Fruit fly (Drosophila melanogaster) whole organism, pupa: Measurements from ENCODE around the gene CG12531.
A peak's percentile ranks its signal among the peaks of the same experiment; 100 is the strongest.

Source experiments
- CG15710 ChIP-seq: fragments of 200-800 bp; sonication (Bioruptor generic); optimal IDR thresholded peaks from 2 replicates; lab custom pipeline; 2018; ENCODE audit warnings: missing biosample characterization, mild to moderate bottlenecking, missing genetic modification characterization, moderate library complexity
- CG4496 ChIP-seq: fragments of 200-800 bp; sonication (Bioruptor generic); IDR thresholded peaks from 3 replicates; pipeline ENCODE4 v1.3.6; 2022; ENCODE audit warnings: missing biosample characterization, missing genetic modification characterization
- CG8301 ChIP-seq: fragments of 200-800 bp; sonication (Bioruptor generic); optimal IDR thresholded peaks from 2 replicates; lab custom pipeline; 2018; ENCODE audit warnings: missing biosample characterization, mild to moderate bottlenecking, missing genetic modification characterization
- D1 ChIP-seq: fragments of 200-800 bp; sonication (Bioruptor generic); optimal IDR thresholded peaks from 2 replicates; lab custom pipeline; 2018; ENCODE audit warnings: missing biosample characterization, mild to moderate bottlenecking, missing genetic modification characterization, moderate library complexity

DNA sequence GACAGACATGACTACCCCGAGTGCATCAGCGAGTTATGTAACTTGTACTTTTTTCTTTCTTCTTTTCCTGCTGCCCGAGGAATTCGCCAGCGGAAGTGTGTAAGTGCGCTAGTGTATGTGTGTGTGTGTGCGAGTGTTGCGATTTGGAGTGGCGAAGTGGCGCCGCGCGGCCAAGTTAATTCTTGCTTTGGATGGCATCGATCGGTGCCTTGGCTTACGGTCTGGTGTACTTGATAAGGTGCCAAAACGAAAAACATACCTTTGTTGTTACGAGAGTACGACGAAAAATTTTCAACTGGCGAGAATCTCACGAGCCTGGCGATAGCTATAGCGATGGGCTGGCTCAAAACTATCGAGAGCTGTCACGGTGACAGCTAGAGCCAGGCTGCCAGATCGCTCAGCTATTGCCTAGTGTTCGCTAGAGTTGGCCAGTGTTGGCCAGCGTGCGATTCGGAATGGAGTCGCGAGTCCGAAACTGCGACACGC is 25.3 kb downstream of the CG12531 start, which contains the start of the genes CG18809, COX6B, CG33932 and Rpp20:
- TF ChIP-seq CG8301 (tag; lab: Kevin White, UChicago) (no peak), D1 (no peak), CG15710 (tag; lab: Kevin White, UChicago) (peak; percentile 25), CG4496 (GFP tag; lab: Robert Waterston, UW) (peak; percentile 21; the same call in 1 of the 3 replicates)
